Worm (Caenorhabditis elegans) whole organism, early embryonic: Measurements from ENCODE around the gene nog-1.

Experiments used
- aly-1 ChIP-seq: sonication (generic microtip); optimal IDR thresholded peaks from 2 replicates; lab custom pipeline; 2016; ENCODE audit warnings: missing genetic modification characterization, missing compliant biosample characterization
- ama-1 ChIP-seq: fragments of 150-350 bp; optimal IDR thresholded peaks from 2 replicates; lab custom pipeline; 2014
- hmbx-1 ChIP-seq: sonication (generic microtip); optimal IDR thresholded peaks from 2 replicates; lab custom pipeline; 2016; ENCODE audit warnings: mild to moderate bottlenecking, missing genetic modification characterization, missing compliant biosample characterization
- hnd-1 ChIP-seq: sonication (generic microtip); optimal IDR thresholded peaks from 2 replicates; lab custom pipeline; 2016; ENCODE audit warnings: missing genetic modification characterization, missing compliant biosample characterization
- tbx-11 ChIP-seq: fragments of 200-800 bp; sonication (Bioruptor generic); IDR thresholded peaks from 2 replicates; pipeline ENCODE4 v1.3.6; 2022; ENCODE audit warnings: missing genetic modification characterization, missing compliant biosample characterization

DNA sequence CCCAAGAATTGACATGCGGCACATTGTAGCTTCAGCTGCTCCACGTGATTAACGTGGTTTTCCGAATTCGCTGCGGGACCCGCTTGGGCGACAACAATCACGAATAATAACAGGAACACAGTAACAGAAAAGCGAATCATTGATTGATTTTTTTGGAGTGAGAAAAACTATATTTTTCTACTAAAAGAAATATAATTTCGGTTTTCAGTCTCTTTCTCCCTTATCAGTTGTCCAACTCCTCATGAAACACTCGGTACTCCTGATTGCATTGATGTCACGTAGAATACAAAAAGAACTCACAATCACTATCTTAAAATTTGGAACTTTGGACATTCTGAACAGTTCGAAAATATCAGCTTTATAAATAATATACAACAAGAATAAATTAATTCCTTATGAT is 35.2 kb downstream of the nog-1 start, which contains the start of gene Y66H1A.5:
- TF ChIP-seq hnd-1 (tag; lab: Kevin White, UChicago) (no peak), aly-1 (tag; lab: Kevin White, UChicago) (no peak), hmbx-1 (tag; lab: Kevin White, UChicago) (no peak), ama-1 (no peak), tbx-11 (GFP tag; lab: Robert Waterston, UW) (no peak)
